Worm (Caenorhabditis elegans) whole organism, L1 larva: ENCODE data around the gene Y51A2D.21.

Experiments
- aly-2 ChIP-seq: fragments of 150-350 bp; optimal IDR thresholded peaks from 2 replicates; lab custom pipeline; 2014; ENCODE audit warnings: missing biosample characterization, missing genetic modification characterization
- ama-1 ChIP-seq: fragments of 150-350 bp; optimal IDR thresholded peaks from 2 replicates; lab custom pipeline; 2014
- ces-1 ChIP-seq: fragments of 150-350 bp; optimal IDR thresholded peaks from 2 replicates; lab custom pipeline; 2014; ENCODE audit warnings: missing biosample characterization, missing genetic modification reagents, missing genetic modification characterization
- elt-3 ChIP-seq, 6 experiments: fragments of 150-350 bp in 1 of 6; sonication (generic microtip); optimal IDR thresholded peaks; 2 replicates each; lab custom pipeline; 2017 to 2018; ENCODE audit warnings: missing biosample characterization in 6 of 6, missing genetic modification characterization in 6 of 6, inconsistent platforms in 1 of 6
- lsy-2 ChIP-seq, 2 experiments: fragments of 150-350 bp; optimal IDR thresholded peaks; 2 replicates each; lab custom pipeline; 2014; ENCODE audit warnings: missing biosample characterization in 2 of 2, missing genetic modification characterization in 2 of 2
- mdl-1 ChIP-seq, 2 experiments: fragments of 150-350 bp; optimal IDR thresholded peaks; 2 replicates each; lab custom pipeline; 2014 to 2017; ENCODE audit warnings: missing biosample characterization in 2 of 2, missing genetic modification characterization in 2 of 2, inconsistent platforms in 1 of 2
- nhr-12 ChIP-seq: sonication (generic microtip); optimal IDR thresholded peaks from 2 replicates; lab custom pipeline; 2017; ENCODE audit warnings: missing biosample characterization, missing genetic modification characterization
- nhr-28 ChIP-seq: fragments of 150-350 bp; optimal IDR thresholded peaks from 2 replicates; lab custom pipeline; 2014; ENCODE audit warnings: missing biosample characterization, missing genetic modification characterization
- nhr-76 ChIP-seq: sonication (generic microtip); optimal IDR thresholded peaks from 2 replicates; lab custom pipeline; 2017; ENCODE audit warnings: missing biosample characterization, missing genetic modification characterization
- snpc-4 ChIP-seq: fragments of 150-350 bp; optimal IDR thresholded peaks from 2 replicates; lab custom pipeline; 2014; ENCODE audit warnings: missing biosample characterization, missing genetic modification characterization
- ztf-11 ChIP-seq, 2 experiments: sonication (generic microtip); optimal IDR thresholded peaks; 2 replicates each; lab custom pipeline; 2016 to 2017; ENCODE audit warnings: missing genetic modification characterization in 2 of 2, missing biosample characterization in 1 of 2, missing compliant biosample characterization in 1 of 2

DNA sequence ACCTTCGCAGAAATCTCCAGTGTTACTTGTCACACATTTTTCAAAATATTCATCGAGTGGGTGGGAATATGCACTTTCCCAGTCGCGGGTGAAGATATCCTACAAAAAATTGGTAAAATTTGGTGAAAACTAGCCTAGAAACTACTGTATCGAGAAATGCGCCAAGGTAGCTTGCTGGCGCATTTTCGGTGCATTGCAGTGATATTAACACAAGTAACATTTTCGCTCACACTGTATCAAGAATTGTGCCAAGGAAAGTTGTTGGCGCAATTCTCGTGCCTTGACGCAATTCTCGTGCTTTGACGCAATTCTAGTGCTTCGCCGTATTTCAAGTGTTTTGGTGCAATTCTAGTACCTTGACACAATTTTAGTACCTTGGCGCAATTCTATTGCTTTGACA, 1.6 kb downstream of the Y51A2D.21 start:
- no peak for TF ChIP-seq aly-2 (tag; lab: Kevin White, UChicago)
- no peak for TF ChIP-seq elt-3 (tag; optimal IDR thresholded peaks at IDR 0.05; lab: Kevin White, UChicago)
- no peak for TF ChIP-seq ama-1 (lab: Kevin White, UChicago)
- no peak for TF ChIP-seq snpc-4 (tag; lab: Kevin White, UChicago)
- TF ChIP-seq nhr-28 (tag; lab: Kevin White, UChicago): no peak
- TF ChIP-seq nhr-12 (tag; lab: Kevin White, UChicago): no peak
- no peak for TF ChIP-seq mdl-1 (tag; optimal IDR thresholded peaks at IDR 0.05; lab: Kevin White, UChicago)
- TF ChIP-seq ztf-11 (tag; optimal IDR thresholded peaks at IDR 0.05; lab: Kevin White, UChicago): no peak
- no peak for TF ChIP-seq nhr-76 (tag; lab: Kevin White, UChicago)
- TF ChIP-seq ces-1 (GFP tag; lab: Kevin White, UChicago): no peak
- TF ChIP-seq lsy-2 (tag; optimal IDR thresholded peaks at IDR 0.05; lab: Kevin White, UChicago): peak in 1 of 2 experiments; percentile 59
